Fruit fly (Drosophila melanogaster) whole organism, prepupa: ENCODE measurements around the gene Dbp73D.

Source experiments
- Blimp-1 ChIP-seq: fragments of 200-800 bp; sonication (Bioruptor generic); optimal IDR thresholded peaks from 3 replicates; lab custom pipeline; 2017; ENCODE audit warnings: missing biosample characterization, missing genetic modification characterization, mild to moderate bottlenecking, moderate library complexity, missing genetic modification reagents
- CG11294 ChIP-seq: fragments of 200-800 bp; sonication (Bioruptor generic); IDR thresholded peaks from 2 replicates; pipeline ENCODE4 v1.3.6; 2022; ENCODE audit warnings: missing biosample characterization, missing genetic modification characterization
- CG11762 ChIP-seq: fragments of 200-800 bp; sonication (Bioruptor generic); optimal IDR thresholded peaks from 3 replicates; lab custom pipeline; 2016; ENCODE audit warnings: missing biosample characterization, missing genetic modification characterization; ENCODE audit not compliant: insufficient read depth
- CG11902 ChIP-seq: fragments of 200-800 bp; sonication (Bioruptor generic); optimal IDR thresholded peaks from 3 replicates; lab custom pipeline; 2016; ENCODE audit warnings: missing biosample characterization, missing genetic modification characterization
- CG3032 ChIP-seq: fragments of 200-800 bp; optimal IDR thresholded peaks from 2 replicates; lab custom pipeline; 2019; ENCODE audit warnings: missing biosample characterization, mild to moderate bottlenecking, missing genetic modification characterization, moderate library complexity
- CG32006 ChIP-seq: fragments of 200-800 bp; sonication (Bioruptor generic); optimal IDR thresholded peaks from 3 replicates; lab custom pipeline; 2017; ENCODE audit warnings: missing biosample characterization, mild to moderate bottlenecking, missing genetic modification characterization
- CG34406 ChIP-seq: fragments of 200-800 bp; sonication (Bioruptor generic); optimal IDR thresholded peaks from 3 replicates; lab custom pipeline; 2016; ENCODE audit warnings: missing biosample characterization, missing genetic modification characterization
- CG3919 ChIP-seq: fragments of 200-800 bp; sonication (Bioruptor generic); optimal IDR thresholded peaks from 3 replicates; lab custom pipeline; 2016; ENCODE audit warnings: missing biosample characterization, missing genetic modification characterization
- CG6276 ChIP-seq: fragments of 200-800 bp; sonication (Bioruptor generic); optimal IDR thresholded peaks from 2 replicates; lab custom pipeline; 2017; ENCODE audit warnings: missing biosample characterization, mild to moderate bottlenecking, missing genetic modification characterization
- CG6808 ChIP-seq: fragments of 200-800 bp; sonication (Bioruptor generic); optimal IDR thresholded peaks from 3 replicates; lab custom pipeline; 2017; ENCODE audit warnings: missing biosample characterization, missing genetic modification characterization, mild to moderate bottlenecking, moderate library complexity, missing genetic modification reagents
- CG7368 ChIP-seq: fragments of 200-800 bp; sonication (Bioruptor generic); optimal IDR thresholded peaks from 3 replicates; lab custom pipeline; 2016; ENCODE audit warnings: missing biosample characterization, missing genetic modification characterization
- CG8319 ChIP-seq: fragments of 200-800 bp; sonication (Bioruptor generic); optimal IDR thresholded peaks from 3 replicates; lab custom pipeline; 2016; ENCODE audit warnings: missing biosample characterization, missing genetic modification characterization
- CG9139 ChIP-seq: fragments of 200-800 bp; sonication (Bioruptor generic); optimal IDR thresholded peaks from 3 replicates; lab custom pipeline; 2017; ENCODE audit warnings: missing biosample characterization, mild to moderate bottlenecking, missing genetic modification characterization
- Eip75B ChIP-seq: fragments of 200-800 bp; sonication (Bioruptor generic); optimal IDR thresholded peaks from 3 replicates; lab custom pipeline; 2016; ENCODE audit warnings: missing biosample characterization, missing genetic modification characterization
- Eip78C ChIP-seq: fragments of 200-800 bp; sonication (Bioruptor generic); peaks from one replicate; lab custom pipeline; 2016; ENCODE audit warnings: missing biosample characterization, missing genetic modification characterization
- Eip93F ChIP-seq: fragments of 200-800 bp; sonication (Bioruptor generic); optimal IDR thresholded peaks from 2 replicates; lab custom pipeline; 2016; ENCODE audit warnings: missing biosample characterization, mild to moderate bottlenecking, missing genetic modification characterization
- Ets21C ChIP-seq: fragments of 200-800 bp; sonication (Bioruptor generic); optimal IDR thresholded peaks from 3 replicates; lab custom pipeline; 2016; ENCODE audit warnings: missing biosample characterization, missing genetic modification characterization
- Ets96B ChIP-seq: fragments of 200-800 bp; optimal IDR thresholded peaks from 2 replicates; lab custom pipeline; 2019; ENCODE audit warnings: missing biosample characterization, mild to moderate bottlenecking, missing genetic modification characterization, moderate library complexity
- Gug ChIP-seq: fragments of 200-800 bp; sonication (Bioruptor generic); IDR thresholded peaks from 2 replicates; pipeline ENCODE4 v1.3.6; 2022; ENCODE audit warnings: missing biosample characterization, missing genetic modification characterization
- Lpt ChIP-seq: fragments of 200-800 bp; sonication (Bioruptor generic); optimal IDR thresholded peaks from 3 replicates; lab custom pipeline; 2016; ENCODE audit warnings: missing biosample characterization, missing genetic modification characterization
- Sox15 ChIP-seq: fragments of 200-800 bp; sonication (Bioruptor generic); optimal IDR thresholded peaks from 3 replicates; lab custom pipeline; 2016; ENCODE audit warnings: missing biosample characterization, missing genetic modification characterization
- achi ChIP-seq: fragments of 200-800 bp; sonication (Bioruptor generic); optimal IDR thresholded peaks from 3 replicates; lab custom pipeline; 2016; ENCODE audit warnings: missing biosample characterization, missing genetic modification characterization
- acj6 ChIP-seq: fragments of 200-800 bp; sonication (Bioruptor generic); optimal IDR thresholded peaks from 3 replicates; lab custom pipeline; 2016; ENCODE audit warnings: missing biosample characterization, missing genetic modification characterization
- eg ChIP-seq: fragments of 200-800 bp; sonication (Bioruptor generic); IDR thresholded peaks from 3 replicates; pipeline ENCODE4 v1.3.6; 2022; ENCODE audit warnings: missing biosample characterization, missing genetic modification characterization
- esn ChIP-seq: fragments of 200-800 bp; sonication (Bioruptor generic); optimal IDR thresholded peaks from 2 replicates; lab custom pipeline; 2016; ENCODE audit warnings: missing biosample characterization, mild to moderate bottlenecking, missing genetic modification characterization, moderate library complexity
- fd59A ChIP-seq: fragments of 200-800 bp; sonication (Bioruptor generic); optimal IDR thresholded peaks from 2 replicates; lab custom pipeline; 2017; ENCODE audit warnings: missing biosample characterization, mild to moderate bottlenecking, missing genetic modification characterization, missing genetic modification reagents
- fkh ChIP-seq: fragments of 200-800 bp; sonication (Bioruptor generic); optimal IDR thresholded peaks from 3 replicates; lab custom pipeline; 2017; ENCODE audit warnings: missing biosample characterization, mild to moderate bottlenecking, missing genetic modification characterization, moderate library complexity
- salr ChIP-seq, 2 experiments: fragments of 200-800 bp; sonication (Bioruptor generic); optimal IDR thresholded peaks; 3 replicates each; lab custom pipeline; 2016 to 2018; ENCODE audit warnings: missing biosample characterization in 2 of 2, missing genetic modification characterization in 2 of 2, mild to moderate bottlenecking in 1 of 2
- spab ChIP-seq: fragments of 200-800 bp; sonication (Bioruptor generic); optimal IDR thresholded peaks from 2 replicates; lab custom pipeline; 2017; ENCODE audit warnings: missing biosample characterization, mild to moderate bottlenecking, missing genetic modification characterization, missing genetic modification reagents
- ss ChIP-seq, 2 experiments: fragments of 200-800 bp; sonication (Bioruptor generic); optimal IDR thresholded peaks; 2 replicates in 1 of 2; 3 replicates in 1 of 2; lab custom pipeline; 2017 to 2018; ENCODE audit warnings: mild to moderate bottlenecking in 2 of 2, missing biosample characterization in 2 of 2, missing genetic modification characterization in 2 of 2, moderate library complexity in 1 of 2
- svp ChIP-seq: fragments of 200-800 bp; sonication (Bioruptor generic); peaks from one replicate; lab custom pipeline; 2016; ENCODE audit warnings: missing biosample characterization, missing genetic modification characterization

The Dbp73D gene

dm6 chr3L:16748343-16748742 lies 17.7 kb upstream of the Dbp73D start (continued):
- no peak for TF ChIP-seq fkh (GFP tag; lab: Kevin White, UChicago)
- no peak for TF ChIP-seq CG11294 (GFP tag; lab: Robert Waterston, UW)
- peak; percentile 83 for TF ChIP-seq CG32006 (GFP tag; lab: Kevin White, UChicago)
- no peak for TF ChIP-seq Eip93F (GFP tag; lab: Kevin White, UChicago)
- peak; percentile 46 for TF ChIP-seq CG11762 (GFP tag; lab: Kevin White, UChicago)
- TF ChIP-seq acj6 = peak; percentile 44
- no peak for TF ChIP-seq CG9139 (GFP tag; lab: Kevin White, UChicago)
- TF ChIP-seq CG3032 (tag; lab: Kevin White, UChicago) = peak; percentile 60
- TF ChIP-seq achi (GFP tag; lab: Kevin White, UChicago) = peak; percentile 35
- no peak for TF ChIP-seq Blimp-1 (GFP tag; lab: Kevin White, UChicago)
- no peak for TF ChIP-seq Sox15 (GFP tag; lab: Kevin White, UChicago)
- no peak; the same call in 2 of the 3 replicates for TF ChIP-seq eg
- TF ChIP-seq CG34406 (GFP tag; lab: Kevin White, UChicago) = peak; percentile 38
- no peak for TF ChIP-seq Gug (GFP tag; lab: Robert Waterston, UW)
- TF ChIP-seq spab (GFP tag; lab: Kevin White, UChicago) = peak; percentile 38
- TF ChIP-seq svp (GFP tag; lab: Kevin White, UChicago) = peak; percentile 79
- no peak for TF ChIP-seq Ets21C (GFP tag; lab: Kevin White, UChicago)

- TF ChIP-seq CG32006 (GFP tag; lab: Kevin White, UChicago) (peak; percentile 19), spab (GFP tag; lab: Kevin White, UChicago) (peak; percentile 25), fd59A (GFP tag; lab: Kevin White, UChicago) (no peak), CG3919 (GFP tag; lab: Kevin White, UChicago) (no peak), CG6276 (GFP tag; lab: Kevin White, UChicago) (peak; percentile 13), Sox15 (GFP tag; lab: Kevin White, UChicago) (no peak), Eip93F (GFP tag; lab: Kevin White, UChicago) (no peak), CG11762 (GFP tag; lab: Kevin White, UChicago) (no peak), Ets96B (tag; lab: Kevin White, UChicago) (no peak), ss (GFP tag; optimal IDR thresholded peaks at IDR 0.05; lab: Kevin White, UChicago) (peak; percentile 17 to 31), CG6808 (GFP tag; lab: Kevin White, UChicago) (peak; percentile 41), Lpt (GFP tag; lab: Kevin White, UChicago) (peak; percentile 16), Eip78C (GFP tag; lab: Kevin White, UChicago) (peak; percentile 68), CG3032 (tag; lab: Kevin White, UChicago) (peak; percentile 2), svp (GFP tag; lab: Kevin White, UChicago) (peak; percentile 37)
These were observed 16.2 kb upstream of the Dbp73D start for dm6 chr3L:16746586-16747383.

- no peak for TF ChIP-seq CG11902 (GFP tag; lab: Kevin White, UChicago)
- TF ChIP-seq CG7368 (GFP tag; lab: Kevin White, UChicago) = no peak
- no peak for TF ChIP-seq acj6
- TF ChIP-seq salr (GFP tag; optimal IDR thresholded peaks at IDR 0.05; lab: Kevin White, UChicago) = no peak
- TF ChIP-seq Eip75B (GFP tag; lab: Kevin White, UChicago) = no peak
- no peak for TF ChIP-seq fd59A (GFP tag; lab: Kevin White, UChicago)
- no peak for TF ChIP-seq esn (GFP tag; lab: Kevin White, UChicago)
- TF ChIP-seq CG34406 (GFP tag; lab: Kevin White, UChicago) = no peak
- TF ChIP-seq CG11762 (GFP tag; lab: Kevin White, UChicago) = no peak
- no peak for TF ChIP-seq Blimp-1 (GFP tag; lab: Kevin White, UChicago)
- TF ChIP-seq CG8319 = no peak
- TF ChIP-seq CG11294 (GFP tag; lab: Robert Waterston, UW) = no peak
- TF ChIP-seq achi (GFP tag; lab: Kevin White, UChicago) = no peak
- TF ChIP-seq CG32006 (GFP tag; lab: Kevin White, UChicago) = no peak
- no peak for TF ChIP-seq CG3919 (GFP tag; lab: Kevin White, UChicago)
- TF ChIP-seq, all 60 proteins: peak for 0
These were observed 13.5 kb upstream of the Dbp73D start for dm6 chr3L:16743906-16744704.
